Fruit fly (Drosophila melanogaster): ENCODE results near the gene CG3397.

DNA sequence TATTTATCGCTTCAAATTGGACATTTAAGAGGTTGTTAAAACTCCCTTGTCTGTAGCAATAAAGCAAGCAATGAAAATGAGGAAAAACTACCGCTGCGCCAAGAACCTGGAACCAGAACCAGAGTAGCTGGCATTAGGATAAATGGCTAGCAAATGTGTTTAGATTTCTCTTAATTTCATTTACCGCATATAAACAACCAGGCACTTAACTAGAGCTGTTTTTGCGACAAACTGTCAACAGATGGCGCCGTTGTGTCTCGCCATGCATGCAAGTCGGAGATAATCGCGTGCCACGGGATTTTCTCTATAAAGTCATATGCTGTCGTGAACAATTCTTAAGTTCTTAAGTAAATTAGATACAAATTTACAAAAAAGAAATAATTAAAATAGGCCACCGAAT, 50.4 kb downstream of the CG3397 start:
- TF ChIP-seq Vsx2 (GFP tag; optimal IDR thresholded peaks at IDR 0.05; ENCODE audit: partially characterized antibody) (no peak), woc (GFP tag; optimal IDR thresholded peaks at IDR 0.05) (no peak), sage (GFP tag; optimal IDR thresholded peaks at IDR 0.05) (no peak), ey (GFP tag; optimal IDR thresholded peaks at IDR 0.05) (no peak), CG9705 (GFP tag; optimal IDR thresholded peaks at IDR 0.05) (no peak), Dfd (GFP tag; optimal IDR thresholded peaks at IDR 0.05) (no peak), OdsH (GFP tag; optimal IDR thresholded peaks at IDR 0.05) (no peak), h (GFP tag; optimal IDR thresholded peaks at IDR 0.05) (no peak), Myc (optimal IDR thresholded peaks at IDR 0.05) (no peak)

Data from whole organism, wandering third instar larva.